Worm (Caenorhabditis elegans): ENCODE data around the gene T08D10.5.

- TF ChIP-seq ztf-4 (tag; optimal IDR thresholded peaks at IDR 0.05): no peak
- TF ChIP-seq skn-1 (tag; optimal IDR thresholded peaks at IDR 0.05): no peak
- no peak for TF ChIP-seq nhr-237 (tag; optimal IDR thresholded peaks at IDR 0.05)
- TF ChIP-seq elt-2 (tag; optimal IDR thresholded peaks at IDR 0.05): no peak
- TF ChIP-seq egl-5 (tag; optimal IDR thresholded peaks at IDR 0.05): no peak
- TF ChIP-seq snpc-4 (tag; optimal IDR thresholded peaks at IDR 0.05): no peak
- no peak for TF ChIP-seq unc-62 (GFP tag; optimal IDR thresholded peaks at IDR 0.05)
- TF ChIP-seq lin-39 (tag; optimal IDR thresholded peaks at IDR 0.05): no peak
These were observed 50.6 kb downstream of the T08D10.5 start for ce11 chrX:12007905-12008466.

Data from whole organism, L3 larva.